Worm (Caenorhabditis elegans): ENCODE data around the gene F14H3.4.

F14H3.4 gene

ce11 chrV:16055031-16055430, at the start of gene F14H3.4:
Gene F14H3.4 (minus strand): TSS chrV:16055072.
- TF ChIP-seq unc-62 (GFP tag; optimal IDR thresholded peaks at IDR 0.05), result no peak

DNA sequence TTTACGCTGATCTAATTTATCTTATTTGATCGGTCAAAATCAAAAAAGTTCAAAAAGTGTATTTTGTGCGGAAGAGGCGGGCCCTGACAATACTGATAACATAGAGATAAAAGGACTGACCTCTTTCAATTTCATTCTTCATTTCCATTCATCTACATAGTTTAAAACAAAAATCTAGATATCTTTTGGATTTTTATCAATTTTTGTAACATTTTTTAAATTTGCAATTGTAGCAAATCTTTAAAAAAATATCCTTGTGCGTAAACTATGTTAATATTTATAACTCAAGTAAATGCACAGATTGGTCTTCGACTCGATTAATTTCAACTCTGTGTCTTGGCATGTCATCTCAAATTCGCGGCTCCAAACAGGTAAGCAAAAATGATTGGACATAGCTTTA, 48.7 kb upstream of the F14H3.4 start, which contains the start of gene argk-1:
argk-1 (plus strand) TSS at position 301 of the 400 bp plus-strand sequence.
- TF ChIP-seq unc-62 (GFP tag; optimal IDR thresholded peaks at IDR 0.05), result no peak

DNA sequence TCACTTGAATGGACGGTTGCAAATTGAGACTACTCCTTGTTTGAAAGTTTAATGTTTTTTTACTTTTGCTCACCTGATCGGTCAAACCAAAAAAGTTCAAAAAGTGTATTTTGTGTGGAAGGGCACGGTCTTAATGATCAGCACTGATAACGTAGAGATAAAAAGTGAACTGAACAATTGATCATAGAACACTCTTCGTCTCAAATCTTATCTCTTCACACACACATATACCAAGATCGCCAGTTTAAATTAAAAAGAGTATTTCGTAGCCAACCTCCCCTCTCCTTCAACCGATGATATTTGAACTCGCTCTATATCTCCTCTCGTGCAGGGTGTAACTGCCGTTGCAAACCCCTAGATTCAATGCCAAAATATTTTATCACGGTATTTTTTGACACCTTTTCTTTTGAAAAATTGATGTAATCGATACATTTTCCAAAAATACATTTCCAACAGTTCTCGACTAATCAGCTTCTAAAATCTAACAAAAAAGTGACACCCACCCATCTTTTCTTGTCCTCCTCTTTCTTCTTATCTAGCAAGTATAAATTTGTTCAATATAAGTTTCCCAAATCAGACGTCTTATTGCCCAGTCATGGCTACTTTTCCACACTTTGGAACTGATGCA, 45.3 kb upstream of the F14H3.4 start, which contains the start of gene cth-1:
cth-1 (plus strand) TSS at position 578 of the 628 bp plus-strand sequence.
- TF ChIP-seq unc-62 (GFP tag; optimal IDR thresholded peaks at IDR 0.05), result no peak

- no peak for TF ChIP-seq unc-62 (GFP tag; optimal IDR thresholded peaks at IDR 0.05)
These were observed 44.6 kb upstream of the F14H3.4 start, which contains the start of gene str-7 for ce11 chrV:16099441-16099840. Gene str-7 (minus strand): TSS chrV:16099541.

ce11 chrV:16094862-16095261, 40.0 kb upstream of the F14H3.4 start:
- no peak for TF ChIP-seq unc-62 (GFP tag; optimal IDR thresholded peaks at IDR 0.05)

- TF ChIP-seq unc-62 (GFP tag; optimal IDR thresholded peaks at IDR 0.05), result no peak
These were observed 39.4 kb upstream of the F14H3.4 start, which contains the start of gene F22B8.7 for ce11 chrV:16094284-16094683. Gene F22B8.7 (plus strand): TSS chrV:16094584.

- TF ChIP-seq unc-62 (GFP tag; optimal IDR thresholded peaks at IDR 0.05), result no peak
These were observed 35.8 kb upstream of the F14H3.4 start, which contains the start of gene F22B8.3 for ce11 chrV:16090685-16091084. Gene F22B8.3 (plus strand): TSS chrV:16090985.

DNA sequence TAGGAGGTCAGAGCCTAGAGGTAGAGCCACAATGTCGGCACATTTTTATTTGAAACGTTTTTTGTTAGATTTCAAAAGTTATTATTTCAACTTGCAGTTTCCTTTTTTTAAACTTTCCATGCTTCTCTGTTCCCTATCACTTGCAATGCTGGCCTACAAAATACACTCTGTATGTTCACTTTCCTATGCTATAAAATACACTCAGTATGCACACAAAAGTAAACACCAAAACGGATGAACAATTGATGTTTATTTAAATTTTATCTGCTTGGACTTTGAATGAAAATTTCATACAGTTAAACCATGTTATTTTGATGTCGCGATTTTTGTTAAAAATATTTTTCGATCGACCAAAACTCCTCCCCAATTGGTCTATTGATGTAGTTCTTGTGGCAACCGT, 25.8 kb upstream of the F14H3.4 start:
- no peak for TF ChIP-seq unc-62 (GFP tag; optimal IDR thresholded peaks at IDR 0.05)

DNA sequence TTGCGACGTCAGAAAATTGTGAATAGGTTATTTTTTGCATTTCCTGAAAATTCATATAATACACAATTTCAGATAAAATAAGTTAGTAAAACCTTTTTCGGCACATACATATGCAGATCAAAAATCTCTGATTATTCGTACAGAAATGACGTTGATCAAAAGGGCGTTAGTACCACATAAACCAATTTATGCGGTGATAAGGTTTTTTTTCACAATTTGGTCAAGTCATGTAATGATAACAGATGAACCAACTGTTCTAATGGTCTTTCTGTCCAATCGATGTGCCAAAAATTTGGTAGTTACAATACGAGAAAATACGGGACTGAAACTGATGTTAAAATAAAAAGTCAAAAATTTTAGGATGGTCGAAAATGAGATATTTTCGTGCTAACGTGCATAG, 25.2 kb upstream of the F14H3.4 start:
- no peak for TF ChIP-seq unc-62 (GFP tag; optimal IDR thresholded peaks at IDR 0.05)

DNA sequence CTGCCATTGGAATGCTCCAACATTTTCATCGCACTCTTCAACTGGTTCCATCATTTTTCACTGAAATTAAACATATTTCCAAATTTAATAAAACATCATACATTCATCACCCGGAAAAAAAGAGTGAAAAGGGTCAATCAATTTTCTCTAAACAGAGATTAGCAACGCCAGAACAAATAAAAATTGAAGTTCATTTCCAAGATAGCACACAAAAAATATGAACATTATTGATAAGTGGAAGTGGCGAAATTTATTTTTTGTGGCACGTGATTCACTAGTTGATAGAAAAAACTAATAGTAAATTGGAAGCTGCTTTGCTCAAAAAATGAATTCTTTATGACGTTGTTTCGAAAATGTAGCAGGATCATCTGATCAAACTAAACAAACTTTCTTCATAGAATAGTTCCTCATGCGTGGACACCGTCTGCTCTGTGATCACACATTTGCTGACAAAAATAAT, 20.4 kb upstream of the F14H3.4 start, which contains the start of the genes F14H3.12 and srj-29:
F14H3.12 (minus strand) TSS at position 74 of the 460 bp plus-strand sequence.
srj-29 (plus strand) TSS at position 410 of the 460 bp plus-strand sequence.
- no peak for TF ChIP-seq unc-62 (GFP tag; optimal IDR thresholded peaks at IDR 0.05)

ce11 chrV:16073856-16074255, 19.0 kb upstream of the F14H3.4 start, which contains the start of gene srj-10:
Gene srj-10 (minus strand): TSS chrV:16073956.
- TF ChIP-seq unc-62 (GFP tag; optimal IDR thresholded peaks at IDR 0.05), result no peak

DNA sequence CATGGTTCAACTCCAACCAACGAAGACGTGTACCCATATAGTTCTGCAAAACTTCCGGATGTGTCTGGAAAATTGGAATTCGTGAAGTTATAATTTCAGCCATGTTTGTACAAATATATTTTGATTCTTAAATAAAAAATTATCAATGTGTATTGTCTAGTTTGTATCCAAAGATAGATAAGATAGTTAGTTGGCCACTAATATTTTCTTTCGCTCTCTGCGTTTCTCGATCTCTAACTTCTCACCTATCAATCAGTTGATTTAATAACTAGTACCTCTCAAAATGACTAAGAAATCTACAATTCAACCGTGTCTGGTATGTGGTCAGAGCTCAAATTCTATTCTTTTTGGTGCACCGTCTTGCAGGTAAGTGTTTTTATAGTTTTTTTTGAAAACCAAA, 16.3 kb upstream of the F14H3.4 start, which contains the start of gene nhr-176:
nhr-176 (plus strand) TSS at position 159 of the 400 bp plus-strand sequence.
- TF ChIP-seq unc-62 (GFP tag; optimal IDR thresholded peaks at IDR 0.05), result no peak

DNA sequence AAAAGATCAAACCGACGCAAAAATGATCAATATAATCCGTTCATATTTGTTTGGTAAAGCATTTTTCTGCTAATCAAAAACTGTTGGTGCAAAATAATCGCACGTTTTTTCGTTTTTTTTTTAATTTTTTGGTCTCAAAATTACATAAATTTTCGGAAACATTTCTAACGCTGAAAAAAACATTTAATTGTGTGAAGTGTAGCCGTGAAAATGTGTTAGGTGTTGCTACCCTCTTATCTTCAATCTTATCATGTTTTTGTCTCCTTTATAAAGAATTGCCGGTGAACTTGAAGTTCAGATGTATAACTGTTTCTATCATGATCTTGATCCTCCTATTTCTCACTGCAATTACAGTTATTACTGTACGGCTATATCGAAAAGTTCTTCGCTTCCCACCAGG, 14.1 kb upstream of the F14H3.4 start, which contains the start of gene cyp-35D1:
cyp-35D1 (plus strand) TSS at position 301 of the 400 bp plus-strand sequence.
- TF ChIP-seq unc-62 (GFP tag; optimal IDR thresholded peaks at IDR 0.05), result no peak

ce11 chrV:16062788-16063187, 7.9 kb upstream of the F14H3.4 start, which contains the start of gene F14H3.14:
Gene F14H3.14 (minus strand): TSS chrV:16062888.
- no peak for TF ChIP-seq unc-62 (GFP tag; optimal IDR thresholded peaks at IDR 0.05)

DNA sequence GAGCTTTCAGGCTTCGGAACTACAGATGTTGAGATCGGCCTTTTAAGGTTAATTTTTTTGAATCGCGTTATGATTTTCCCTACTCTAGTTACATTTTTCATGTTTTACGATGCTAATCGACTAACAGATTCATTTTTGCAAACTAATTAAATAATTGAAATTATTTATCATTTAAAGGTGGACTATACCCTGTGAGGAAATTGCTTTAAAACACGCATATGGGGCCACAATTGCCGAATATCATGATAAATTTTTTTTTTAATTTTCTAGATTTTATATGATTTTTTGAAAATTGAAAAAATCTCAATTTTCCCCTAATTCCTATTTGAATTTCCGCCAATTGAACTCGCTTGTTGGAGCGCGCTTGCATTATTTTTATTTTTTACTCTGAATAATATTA, 7.1 kb upstream of the F14H3.4 start, which contains the start of gene fbxa-100:
fbxa-100 (minus strand) TSS at position 101 of the 400 bp plus-strand sequence.
- no peak for TF ChIP-seq unc-62 (GFP tag; optimal IDR thresholded peaks at IDR 0.05)

ce11 chrV:16060135-16060534, 5.3 kb upstream of the F14H3.4 start, which contains the start of gene F14H3.15:
Gene F14H3.15 (minus strand): TSS chrV:16060235.
- TF ChIP-seq unc-62 (GFP tag; optimal IDR thresholded peaks at IDR 0.05), result no peak

- TF ChIP-seq unc-62 (GFP tag; optimal IDR thresholded peaks at IDR 0.05), result no peak
These were observed 4.0 kb upstream of the F14H3.4 start, which contains the start of gene F14H3.6 for ce11 chrV:16058872-16059271. Gene F14H3.6 (minus strand): TSS chrV:16058893.

All from whole organism, dauer.